Fruit fly (Drosophila melanogaster): ENCODE data around the gene Hex-t1.

The Hex-t1 gene

DNA sequence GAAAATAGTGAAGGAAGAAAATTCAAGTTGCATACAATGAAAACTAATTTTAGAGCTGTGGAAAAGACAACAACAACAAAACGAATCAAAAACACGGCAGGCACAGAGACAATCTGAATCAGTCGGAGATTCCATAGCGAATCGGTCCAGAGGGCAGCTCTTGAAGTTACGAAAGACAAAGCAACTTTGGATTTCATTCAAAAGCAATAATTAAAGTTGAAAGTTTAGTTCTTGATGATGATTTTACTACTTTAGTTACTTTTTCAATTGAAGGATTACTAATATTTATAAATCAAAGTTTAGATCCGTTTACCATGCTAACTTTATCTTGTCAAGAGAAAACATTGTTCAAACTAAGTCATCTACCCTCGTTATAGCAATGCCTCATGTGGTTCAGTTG, 5.5 kb upstream of the Hex-t1 start (continued):
- TF ChIP-seq grau (tag; optimal IDR thresholded peaks at IDR 0.05) (peak; percentile 2), CG4328 (GFP tag; optimal IDR thresholded peaks at IDR 0.05) (no peak), PHDP (tag; optimal IDR thresholded peaks at IDR 0.05) (peak; percentile 4), CG34224 (GFP tag; IDR thresholded peaks at IDR 0.05; ENCODE audit: partially characterized antibody) (no peak), CG2678 (tag; optimal IDR thresholded peaks at IDR 0.05) (peak; percentile 44), unpg (GFP tag; optimal IDR thresholded peaks at IDR 0.05) (peak; percentile 8), Taf1 (GFP tag; IDR thresholded peaks at IDR 0.05) (no peak), CG13424 (tag; optimal IDR thresholded peaks at IDR 0.05) (peak; percentile 25), Sox102F (GFP tag; optimal IDR thresholded peaks at IDR 0.05) (peak; percentile 29), Ada2b (GFP tag; IDR thresholded peaks at IDR 0.05) (0 out of 2 replicates have a peak, but pooled peaks have one; percentile 8), pzg (GFP tag; optimal IDR thresholded peaks at IDR 0.05) (no peak), Optix (GFP tag; IDR thresholded peaks at IDR 0.05) (no peak), lab (GFP tag; optimal IDR thresholded peaks at IDR 0.05) (no peak), CG11504 (tag; optimal IDR thresholded peaks at IDR 0.05) (peak; percentile 26), CG14860 (GFP tag; IDR thresholded peaks at IDR 0.05; ENCODE audit: partially characterized antibody) (no peak), E2f2 (GFP tag; IDR thresholded peaks at IDR 0.05) (no peak)

DNA sequence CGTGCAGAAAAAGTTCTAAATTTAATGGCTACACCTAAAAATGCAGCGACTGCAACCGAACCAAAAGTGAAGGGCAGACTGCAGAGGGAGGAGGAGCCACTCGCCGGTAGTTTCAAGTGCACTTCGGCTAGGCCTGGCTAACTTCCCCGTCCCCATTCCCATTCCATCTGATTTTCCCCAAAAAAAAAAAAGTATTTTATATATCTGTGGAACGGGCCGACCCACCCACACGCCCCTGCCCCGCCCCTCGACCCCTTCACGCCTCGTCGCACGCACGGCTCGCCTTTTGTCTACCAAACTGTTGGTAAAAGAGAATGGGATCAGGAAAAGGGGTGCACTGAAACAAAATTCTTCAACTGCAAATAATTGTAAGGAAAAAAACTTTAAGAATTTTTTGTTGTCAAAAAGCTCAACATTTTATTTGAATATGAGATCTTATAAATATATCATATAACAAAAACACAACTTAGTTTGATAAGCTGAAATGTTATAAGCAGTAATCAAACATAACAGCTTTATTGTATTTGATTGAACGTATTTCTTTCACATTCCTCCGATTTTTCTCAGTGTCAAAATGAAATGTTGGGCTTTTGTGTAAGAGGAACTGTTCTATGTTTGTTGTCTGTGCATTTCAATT, 4.9 kb upstream of the Hex-t1 start:
- TF ChIP-seq CG31365 (tag; optimal IDR thresholded peaks at IDR 0.05) (no peak), CG2889 (GFP tag; IDR thresholded peaks at IDR 0.05) (no peak), fd64A (GFP tag; optimal IDR thresholded peaks at IDR 0.05) (no peak), CG9437 (GFP tag; optimal IDR thresholded peaks at IDR 0.05) (peak; percentile 28), dm (GFP tag; optimal IDR thresholded peaks at IDR 0.05) (no peak), lov (optimal IDR thresholded peaks at IDR 0.05) (no peak), lov (GFP tag; IDR thresholded peaks at IDR 0.05) (no peak), CG30020 (tag; optimal IDR thresholded peaks at IDR 0.05) (no peak), CG1024 (GFP tag; IDR thresholded peaks at IDR 0.05) (no peak), schlank (tag; optimal IDR thresholded peaks at IDR 0.05) (no peak), CG4820 (GFP tag; optimal IDR thresholded peaks at IDR 0.05) (no peak), cg (GFP tag; optimal IDR thresholded peaks at IDR 0.05) (no peak), Camta (GFP tag; optimal IDR thresholded peaks at IDR 0.05) (no peak), CG32772 (GFP tag; IDR thresholded peaks at IDR 0.05) (peak; percentile 32; the same call in 1 of the 2 replicates), gfzf (GFP tag; optimal IDR thresholded peaks at IDR 0.05) (no peak), sens (GFP tag) (peak; percentile 86), Atf6 (GFP tag; IDR thresholded peaks at IDR 0.05) (no peak; the same call in 1 of the 2 replicates), CG12155 (GFP tag; optimal IDR thresholded peaks at IDR 0.05) (no peak), mirr (GFP tag; optimal IDR thresholded peaks at IDR 0.05) (no peak), CG1603 (tag; optimal IDR thresholded peaks at IDR 0.05) (peak; percentile 6), Jarid2 (GFP tag; optimal IDR thresholded peaks at IDR 0.05) (no peak), Rfx (GFP tag; IDR thresholded peaks at IDR 0.05) (0 out of 2 replicates have a peak, but pooled peaks have one; percentile 12), CG18011 (GFP tag; optimal IDR thresholded peaks at IDR 0.05) (no peak), CG12744 (GFP tag; optimal IDR thresholded peaks at IDR 0.05) (no peak), psq (GFP tag; optimal IDR thresholded peaks at IDR 0.05) (no peak), CG2120 (GFP tag; optimal IDR thresholded peaks at IDR 0.05) (no peak), ssp (GFP tag; IDR thresholded peaks at IDR 0.05) (peak; percentile 52; the same call in 1 of the 2 replicates), CG8388 (GFP tag; optimal IDR thresholded peaks at IDR 0.05) (peak; percentile 65), insv (GFP tag; optimal IDR thresholded peaks at IDR 0.05) (no peak), Taf1 (GFP tag; IDR thresholded peaks at IDR 0.05) (no peak), CG11398 (GFP tag; optimal IDR thresholded peaks at IDR 0.05) (no peak), sc (optimal IDR thresholded peaks at IDR 0.05) (no peak), sc (GFP tag; optimal IDR thresholded peaks at IDR 0.05) (peak; percentile 28), Atf-2 (GFP tag; optimal IDR thresholded peaks at IDR 0.05) (no peak), cwo (GFP tag; optimal IDR thresholded peaks at IDR 0.05) (no peak)

Data from whole organism, embryonic.